Worm (Caenorhabditis elegans) whole organism, L3 larva: ENCODE results near the gene blos-8.

Experiments
- ZK546.5 ChIP-seq: sonication (generic microtip); optimal IDR thresholded peaks from 2 replicates; lab custom pipeline; 2017; ENCODE audit warnings: missing biosample characterization, missing genetic modification characterization
- ama-1 ChIP-seq: fragments of 150-350 bp; optimal IDR thresholded peaks from 2 replicates; lab custom pipeline; 2018
- fkh-10 ChIP-seq: sonication (generic microtip); optimal IDR thresholded peaks from 2 replicates; lab custom pipeline; 2017; ENCODE audit warnings: missing biosample characterization, missing genetic modification reagents, missing genetic modification characterization
- mdl-1 ChIP-seq: fragments of 150-350 bp; optimal IDR thresholded peaks from 2 replicates; lab custom pipeline; 2014; ENCODE audit warnings: missing biosample characterization, missing genetic modification characterization
- nfya-1 ChIP-seq: sonication (generic microtip); optimal IDR thresholded peaks from 2 replicates; lab custom pipeline; 2017; ENCODE audit warnings: missing genetic modification characterization, mild to moderate bottlenecking, missing compliant biosample characterization, antibody characterized with exemption, moderate library complexity; ENCODE audit not compliant: insufficient read depth
- nhr-12 ChIP-seq: fragments of 150-350 bp; optimal IDR thresholded peaks from 2 replicates; lab custom pipeline; 2014; ENCODE audit warnings: missing biosample characterization, missing genetic modification characterization
- nhr-23 ChIP-seq: fragments of 150-350 bp; optimal IDR thresholded peaks from 2 replicates; lab custom pipeline; 2014; ENCODE audit warnings: missing biosample characterization, missing genetic modification reagents, missing genetic modification characterization
- nhr-237 ChIP-seq: fragments of 150-350 bp; optimal IDR thresholded peaks from 2 replicates; lab custom pipeline; 2014; ENCODE audit warnings: missing biosample characterization, missing genetic modification characterization
- nhr-25 ChIP-seq: sonication (generic microtip); optimal IDR thresholded peaks from 2 replicates; lab custom pipeline; 2017; ENCODE audit warnings: missing biosample characterization, missing genetic modification characterization
- nhr-28 ChIP-seq: fragments of 150-350 bp; optimal IDR thresholded peaks from 2 replicates; lab custom pipeline; 2014; ENCODE audit warnings: missing biosample characterization, missing genetic modification characterization
- pqm-1 ChIP-seq: fragments of 150-350 bp; optimal IDR thresholded peaks from 2 replicates; lab custom pipeline; 2017; ENCODE audit warnings: missing biosample characterization, missing genetic modification characterization, inconsistent platforms
- unc-62 ChIP-seq: fragments of 150-350 bp; sonication (generic microtip); optimal IDR thresholded peaks from 4 replicates; lab custom pipeline; 2014; ENCODE audit warnings: missing biosample characterization, missing genetic modification reagents, missing genetic modification characterization
- ztf-11 ChIP-seq: fragments of 150-350 bp; optimal IDR thresholded peaks from 2 replicates; lab custom pipeline; 2014; ENCODE audit warnings: missing biosample characterization, missing genetic modification characterization

blos-8 gene

DNA sequence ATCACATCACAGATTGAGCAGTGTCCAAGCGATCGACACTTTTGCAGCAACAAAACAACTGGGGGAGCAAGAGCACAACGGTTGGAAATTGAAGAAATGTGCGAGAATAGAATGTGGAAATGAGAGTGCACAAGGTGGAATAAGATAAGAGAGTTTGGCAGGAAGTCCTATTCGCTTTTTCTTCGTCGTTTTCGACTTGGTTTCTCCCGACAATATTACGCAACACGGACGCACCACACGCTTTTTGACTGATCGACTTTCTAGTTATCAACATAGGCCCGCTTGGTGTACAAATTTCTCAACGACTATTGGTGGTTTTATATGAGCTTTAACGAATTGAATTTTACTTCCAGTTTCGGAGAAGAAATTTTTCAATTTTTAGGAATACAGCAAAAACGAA, 48.1 kb downstream of the blos-8 start (continued):
- peak; percentile 33 for TF ChIP-seq pqm-1 (tag; lab: Kevin White, UChicago)

DNA sequence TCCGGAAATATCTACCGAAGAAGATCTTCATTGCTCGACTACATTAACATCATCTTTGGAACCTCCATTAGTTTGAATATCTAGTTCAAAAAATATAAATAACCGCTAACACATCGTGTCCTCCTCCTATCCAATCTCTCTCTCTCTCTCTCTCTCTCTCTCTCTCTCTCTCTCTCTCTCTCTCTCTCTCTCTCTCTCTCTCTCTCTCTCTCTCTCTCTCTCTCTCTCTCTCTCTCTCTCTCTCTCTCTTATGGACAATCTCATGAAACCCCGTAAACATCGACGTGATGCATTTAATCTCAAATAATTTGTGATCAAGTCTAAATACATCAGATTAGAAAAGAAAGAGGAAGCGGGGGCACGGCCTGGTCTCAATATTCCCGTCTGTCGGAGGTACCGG, 48.7 kb downstream of the blos-8 start:
- TF ChIP-seq ama-1 (lab: Kevin White, UChicago) (no peak), nhr-237 (tag; lab: Kevin White, UChicago) (no peak), nhr-25 (peak; percentile 9), nfya-1 (tag; lab: Kevin White, UChicago) (peak; percentile 21), nhr-23 (peak; percentile 33), mdl-1 (no peak), unc-62 (GFP tag; lab: Kevin White, UChicago) (no peak)

DNA sequence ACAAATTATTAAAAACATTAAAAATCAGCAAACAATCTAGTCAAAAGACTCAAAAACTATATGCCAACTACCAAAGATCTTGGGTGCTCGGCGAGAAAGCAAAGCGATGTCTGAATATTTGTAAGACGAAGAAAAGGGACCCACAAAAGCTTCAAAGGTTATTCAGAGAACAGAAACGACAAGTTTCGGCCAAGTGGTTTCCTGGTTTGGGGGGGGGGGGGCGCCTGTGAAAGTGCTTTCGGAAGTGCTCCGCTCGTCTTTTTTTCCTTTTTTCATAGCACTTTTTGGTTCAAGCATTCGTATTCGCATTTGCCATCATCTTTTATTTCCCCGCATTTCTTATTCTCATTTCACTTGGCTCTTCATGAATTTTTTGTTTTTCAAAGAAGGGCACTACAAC, 49.5 kb downstream of the blos-8 start:
- no peak for TF ChIP-seq ztf-11
- peak; percentile 73 for TF ChIP-seq fkh-10 (GFP tag; lab: Kevin White, UChicago)

DNA sequence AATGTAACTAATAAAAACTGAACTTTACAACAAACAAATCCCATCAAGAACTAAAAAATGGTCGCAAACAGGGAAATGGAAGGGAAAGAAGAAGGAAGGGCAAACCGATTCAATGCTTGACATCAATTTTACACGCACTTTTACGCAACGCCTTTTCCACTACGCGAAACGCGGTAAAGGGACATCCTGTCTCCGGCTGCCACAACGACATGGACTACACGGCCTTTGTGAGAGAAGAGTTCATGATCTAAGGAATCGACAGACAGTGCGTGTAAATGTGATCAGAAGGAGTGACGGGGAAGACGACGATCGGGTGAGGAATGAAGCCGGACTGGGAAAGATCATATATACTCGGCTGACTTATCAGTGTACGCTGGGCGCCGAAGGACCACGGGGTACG, 50.6 kb downstream of the blos-8 start:
- TF ChIP-seq nhr-23, result peak; percentile 61
- TF ChIP-seq nhr-28, result no peak
- TF ChIP-seq ZK546.5 (tag; lab: Kevin White, UChicago), result no peak
- TF ChIP-seq nhr-12 (tag; lab: Kevin White, UChicago), result no peak
